Fruit fly (Drosophila melanogaster): ENCODE data around the gene ppk31.

Gene ppk31

dm6 chr3R:27151516-27151823, 11.5 kb upstream of the ppk31 start, which contains the start of gene Men-b (continued):
- peak; percentile 98 for TF ChIP-seq gfzf (GFP tag; optimal IDR thresholded peaks at IDR 0.05)
- TF ChIP-seq CG12299 (tag; optimal IDR thresholded peaks at IDR 0.05) = no peak
- TF ChIP-seq h (optimal IDR thresholded peaks at IDR 0.05) = no peak
- peak; percentile 55; the same call in 1 of the 2 replicates for TF ChIP-seq chm (GFP tag; IDR thresholded peaks at IDR 0.05)
- TF ChIP-seq eve (GFP tag; optimal IDR thresholded peaks at IDR 0.05) = no peak
- TF ChIP-seq schlank (tag; optimal IDR thresholded peaks at IDR 0.05) = no peak
- TF ChIP-seq CG11723 (GFP tag; optimal IDR thresholded peaks at IDR 0.05) = no peak
- TF ChIP-seq CG12236 (GFP tag; optimal IDR thresholded peaks at IDR 0.05) = no peak
- no peak for TF ChIP-seq CG16813 (GFP tag; IDR thresholded peaks at IDR 0.05; ENCODE audit: partially characterized antibody)
- peak; percentile 34 for TF ChIP-seq CG7987 (GFP tag; optimal IDR thresholded peaks at IDR 0.05)
- TF ChIP-seq tin (GFP tag; optimal IDR thresholded peaks at IDR 0.05) = no peak
- TF ChIP-seq CG10462 (GFP tag; optimal IDR thresholded peaks at IDR 0.05) = no peak
- TF ChIP-seq ci (GFP tag; IDR thresholded peaks at IDR 0.05) = peak; percentile 67; the same call in 2 of the 3 replicates
- no peak for TF ChIP-seq CG13894 (tag; optimal IDR thresholded peaks at IDR 0.05)
- no peak for TF ChIP-seq fd3F (GFP tag; optimal IDR thresholded peaks at IDR 0.05)
- no peak for TF ChIP-seq vfl (GFP tag; optimal IDR thresholded peaks at IDR 0.05)
- TF ChIP-seq H15 (GFP tag; IDR thresholded peaks at IDR 0.05) = no peak
- TF ChIP-seq gce (GFP tag; IDR thresholded peaks at IDR 0.05) = no peak
- peak; percentile 67 for TF ChIP-seq CG12659 (GFP tag; optimal IDR thresholded peaks at IDR 0.05)
- TF ChIP-seq CG2199 (GFP tag; IDR thresholded peaks at IDR 0.05) = peak; percentile 38; the same call in 2 of the 3 replicates
- no peak for TF ChIP-seq kah (GFP tag; optimal IDR thresholded peaks at IDR 0.05)
- TF ChIP-seq Ravus (GFP tag; IDR thresholded peaks at IDR 0.05) = no peak
- TF ChIP-seq dati (GFP tag; IDR thresholded peaks at IDR 0.05) = no peak
- no peak for TF ChIP-seq CG12744 (GFP tag; optimal IDR thresholded peaks at IDR 0.05)
- 0 out of 2 replicates have a peak, but pooled peaks have one; percentile 7 for TF ChIP-seq ato (GFP tag; IDR thresholded peaks at IDR 0.05; ENCODE audit: partially characterized antibody)
- no peak for TF ChIP-seq CG7928 (GFP tag; optimal IDR thresholded peaks at IDR 0.05)
- TF ChIP-seq CG4360 (GFP tag; IDR thresholded peaks at IDR 0.05) = no peak
- no peak for TF ChIP-seq CG11093 (GFP tag; IDR thresholded peaks at IDR 0.05)
- TF ChIP-seq Dip3 (GFP tag; optimal IDR thresholded peaks at IDR 0.05) = no peak
- no peak for TF ChIP-seq oc (tag; optimal IDR thresholded peaks at IDR 0.05)
- TF ChIP-seq Myb (GFP tag; optimal IDR thresholded peaks at IDR 0.05) = peak; percentile 20
- no peak for TF ChIP-seq CG14667 (GFP tag; IDR thresholded peaks at IDR 0.05)
- TF ChIP-seq trem (tag; optimal IDR thresholded peaks at IDR 0.05) = no peak
- TF ChIP-seq CG42726 (GFP tag; IDR thresholded peaks at IDR 0.05; ENCODE audit: partially characterized antibody) = peak; percentile 67; the same call in 1 of the 2 replicates
- no peak for TF ChIP-seq CG8089 (GFP tag; optimal IDR thresholded peaks at IDR 0.05)
- TF ChIP-seq btn (GFP tag; optimal IDR thresholded peaks at IDR 0.05) = no peak
- TF ChIP-seq Ada2b (GFP tag; IDR thresholded peaks at IDR 0.05) = no peak
- TF ChIP-seq CG6854 (GFP tag; optimal IDR thresholded peaks at IDR 0.05) = no peak
- TF ChIP-seq zen (tag; optimal IDR thresholded peaks at IDR 0.05) = no peak
- no peak for TF ChIP-seq lilli (GFP tag; optimal IDR thresholded peaks at IDR 0.05)
- TF ChIP-seq dmrt11E (tag; optimal IDR thresholded peaks at IDR 0.05) = no peak
- no peak for TF ChIP-seq CG17829 (tag; optimal IDR thresholded peaks at IDR 0.05)
- TF ChIP-seq Sry-β (GFP tag; optimal IDR thresholded peaks at IDR 0.05) = no peak
- no peak for TF ChIP-seq CG7839 (tag; optimal IDR thresholded peaks at IDR 0.05)
- TF ChIP-seq ewg (GFP tag; optimal IDR thresholded peaks at IDR 0.05) = no peak
- TF ChIP-seq HHEX (GFP tag; optimal IDR thresholded peaks at IDR 0.05) = no peak
- no peak for TF ChIP-seq slp2 (GFP tag; optimal IDR thresholded peaks at IDR 0.05)
- no peak for TF ChIP-seq CG14710 (tag; optimal IDR thresholded peaks at IDR 0.05)
- no peak for TF ChIP-seq CG6683 (GFP tag; optimal IDR thresholded peaks at IDR 0.05)
- TF ChIP-seq sug (tag; optimal IDR thresholded peaks at IDR 0.05) = no peak
- TF ChIP-seq eyg (GFP tag; optimal IDR thresholded peaks at IDR 0.05) = no peak
- no peak for TF ChIP-seq pum (GFP tag; optimal IDR thresholded peaks at IDR 0.05)
